Fruit fly (Drosophila melanogaster): ENCODE data around the gene CG18814.

CG18814 gene

dm6 chr3L:16408609-16409439, 39.2 kb downstream of the CG18814 start (continued):
- TF ChIP-seq CG15696 (tag; optimal IDR thresholded peaks at IDR 0.05) = peak; percentile 92
- TF ChIP-seq Fer3 (tag; optimal IDR thresholded peaks at IDR 0.05) = no peak
- no peak for TF ChIP-seq CG6854 (GFP tag; optimal IDR thresholded peaks at IDR 0.05)
- TF ChIP-seq Chrac-16 (GFP tag; optimal IDR thresholded peaks at IDR 0.05) = no peak
- TF ChIP-seq CG1529 (GFP tag; optimal IDR thresholded peaks at IDR 0.05) = peak; percentile 44
- TF ChIP-seq CG11456 (GFP tag; IDR thresholded peaks at IDR 0.05) = no peak
- no peak for TF ChIP-seq NfI (GFP tag; optimal IDR thresholded peaks at IDR 0.05)
- no peak for TF ChIP-seq CG11695 (GFP tag; IDR thresholded peaks at IDR 0.05)
- no peak for TF ChIP-seq D (optimal IDR thresholded peaks at IDR 0.05)
- TF ChIP-seq D (GFP tag; optimal IDR thresholded peaks at IDR 0.05) = peak; percentile 78
- peak; percentile 31 for TF ChIP-seq CG13123 (GFP tag; optimal IDR thresholded peaks at IDR 0.05)
- TF ChIP-seq Ada2b (GFP tag; IDR thresholded peaks at IDR 0.05) = no peak
- TF ChIP-seq row (GFP tag; IDR thresholded peaks at IDR 0.05) = no peak
- no peak for TF ChIP-seq CG17612 (GFP tag; IDR thresholded peaks at IDR 0.05)
- TF ChIP-seq CG9437 (GFP tag; optimal IDR thresholded peaks at IDR 0.05) = no peak
- no peak for TF ChIP-seq CG10565 (GFP tag; optimal IDR thresholded peaks at IDR 0.05)
- TF ChIP-seq CG13424 (tag; optimal IDR thresholded peaks at IDR 0.05) = no peak
- TF ChIP-seq CG17568 (GFP tag; optimal IDR thresholded peaks at IDR 0.05) = peak; percentile 72
- TF ChIP-seq HmgZ (tag; optimal IDR thresholded peaks at IDR 0.05) = no peak
- TF ChIP-seq CG9727 (GFP tag; optimal IDR thresholded peaks at IDR 0.05) = peak; percentile 89
- no peak for TF ChIP-seq CG9215 (GFP tag; IDR thresholded peaks at IDR 0.05)
- TF ChIP-seq inv (GFP tag; IDR thresholded peaks at IDR 0.05; ENCODE audit: partially characterized antibody) = no peak
- TF ChIP-seq CG2199 (GFP tag; IDR thresholded peaks at IDR 0.05) = no peak
- peak; percentile 46 for TF ChIP-seq CG17359 (tag; optimal IDR thresholded peaks at IDR 0.05)
- TF ChIP-seq Asciz (GFP tag; optimal IDR thresholded peaks at IDR 0.05) = peak; percentile 58
- peak; percentile 78; the same call in 1 of the 2 replicates for TF ChIP-seq chm (GFP tag; IDR thresholded peaks at IDR 0.05)
- no peak for TF ChIP-seq CG7839 (tag; optimal IDR thresholded peaks at IDR 0.05)
- peak; percentile 5 for TF ChIP-seq CG4707 (GFP tag; optimal IDR thresholded peaks at IDR 0.05)
- TF ChIP-seq ftz-f1 (GFP tag; optimal IDR thresholded peaks at IDR 0.05) = no peak
- TF ChIP-seq fd64A (GFP tag; optimal IDR thresholded peaks at IDR 0.05) = peak; percentile 48
- TF ChIP-seq CG18011 (GFP tag; optimal IDR thresholded peaks at IDR 0.05) = no peak
- TF ChIP-seq gce (GFP tag; IDR thresholded peaks at IDR 0.05) = 0 out of 3 replicates have a peak, but pooled peaks have one; percentile 17
- TF ChIP-seq repo (GFP tag; optimal IDR thresholded peaks at IDR 0.05) = peak; percentile 19
- peak; percentile 32 for TF ChIP-seq CG5245 (GFP tag; optimal IDR thresholded peaks at IDR 0.05)
- TF ChIP-seq CG4617 (GFP tag; optimal IDR thresholded peaks at IDR 0.05; ENCODE audit: borderline replicate concordance) = no peak
- TF ChIP-seq wdn (GFP tag; IDR thresholded peaks at IDR 0.05) = no peak
- no peak for TF ChIP-seq sqz (GFP tag; optimal IDR thresholded peaks at IDR 0.05)
- TF ChIP-seq Ets65A (GFP tag) = no peak
- peak; percentile 48; the same call in 1 of the 2 replicates for TF ChIP-seq CG4404 (GFP tag; IDR thresholded peaks at IDR 0.05)
- no peak for TF ChIP-seq knrl (GFP tag; IDR thresholded peaks at IDR 0.05; ENCODE audit: partially characterized antibody)
- TF ChIP-seq klu (GFP tag; IDR thresholded peaks at IDR 0.05) = no peak
- TF ChIP-seq Dek (tag; optimal IDR thresholded peaks at IDR 0.05) = no peak
- TF ChIP-seq GATAe (GFP tag; conservative IDR thresholded peaks at IDR 0.05) = no peak
- peak; percentile 69 for TF ChIP-seq sim (GFP tag; IDR thresholded peaks at IDR 0.05)
- no peak for TF ChIP-seq CG18599 (GFP tag; optimal IDR thresholded peaks at IDR 0.05)
- no peak for TF ChIP-seq BtbVII (GFP tag; optimal IDR thresholded peaks at IDR 0.05)
- no peak for TF ChIP-seq zfh2 (GFP tag; optimal IDR thresholded peaks at IDR 0.05)
- no peak for TF ChIP-seq CG6791 (GFP tag; IDR thresholded peaks at IDR 0.05; ENCODE audit: partially characterized antibody)
- TF ChIP-seq jing (GFP tag; optimal IDR thresholded peaks at IDR 0.05) = no peak

Data from whole organism, embryonic.